Worm (Caenorhabditis elegans): ENCODE data around the gene unc-17.
"Not testable (repeated sequence)": the region's sequence is repeated elsewhere in the genome, so short reads cannot be mapped to it uniquely, and the experiment has no call there.

Gene unc-17

ce11 chrIV:3599958-3600357, 24.5 kb downstream of the unc-17 start, which contains the start of gene Y37E11B.7:
Gene Y37E11B.7 (minus strand): TSS chrIV:3600164.
- no peak for TF ChIP-seq mml-1 (tag; optimal IDR thresholded peaks at IDR 0.05)
- TF ChIP-seq lin-15B (tag; optimal IDR thresholded peaks at IDR 0.05) = no peak
- no peak for TF ChIP-seq egl-5 (tag; optimal IDR thresholded peaks at IDR 0.05)
- no peak for TF ChIP-seq ztf-4 (tag; optimal IDR thresholded peaks at IDR 0.05)
- no peak for TF ChIP-seq nhr-76 (tag; optimal IDR thresholded peaks at IDR 0.05)
- no peak for TF ChIP-seq nhr-67 (tag; optimal IDR thresholded peaks at IDR 0.05)
- TF ChIP-seq pqm-1 (tag; optimal IDR thresholded peaks at IDR 0.05) = no peak
- TF ChIP-seq ceh-82 (tag; optimal IDR thresholded peaks at IDR 0.05) = no peak
- TF ChIP-seq nhr-23 (tag; optimal IDR thresholded peaks at IDR 0.05) = no peak
- no peak for TF ChIP-seq ama-1 (optimal IDR thresholded peaks at IDR 0.05)
- TF ChIP-seq elt-1 (tag; optimal IDR thresholded peaks at IDR 0.05) = no peak
- no peak for TF ChIP-seq ceh-9 (tag; optimal IDR thresholded peaks at IDR 0.05)
- TF ChIP-seq lin-39 (tag; optimal IDR thresholded peaks at IDR 0.05) = no peak
- TF ChIP-seq zag-1 (tag; optimal IDR thresholded peaks at IDR 0.05) = no peak
- TF ChIP-seq daf-12 (tag; optimal IDR thresholded peaks at IDR 0.05) = no peak
- no peak for TF ChIP-seq egl-27 (tag; optimal IDR thresholded peaks at IDR 0.05)
- no peak for TF ChIP-seq elt-2 (tag; optimal IDR thresholded peaks at IDR 0.05)
- TF ChIP-seq R02D3.7 (tag; optimal IDR thresholded peaks at IDR 0.05) = no peak
- TF ChIP-seq jun-1 (tag; optimal IDR thresholded peaks at IDR 0.05) = no peak
- no peak for TF ChIP-seq nhr-25 (tag; optimal IDR thresholded peaks at IDR 0.05)

ce11 chrIV:3599126-3599525, 25.4 kb downstream of the unc-17 start, which contains the start of gene Y37E11B.6:
Gene Y37E11B.6 (minus strand): TSS chrIV:3599306.
- TF ChIP-seq pha-4 (tag; optimal IDR thresholded peaks at IDR 0.05) (peak; percentile 2), lin-15B (tag; optimal IDR thresholded peaks at IDR 0.05) (peak; percentile 42), nhr-25 (tag; optimal IDR thresholded peaks at IDR 0.05) (peak; percentile 22), aly-2 (tag; optimal IDR thresholded peaks at IDR 0.05) (no peak)

- TF ChIP-seq mml-1 (tag; optimal IDR thresholded peaks at IDR 0.05) (no peak), nhr-11 (tag; optimal IDR thresholded peaks at IDR 0.05) (no peak), ztf-4 (tag; optimal IDR thresholded peaks at IDR 0.05) (no peak), nhr-67 (tag; optimal IDR thresholded peaks at IDR 0.05) (no peak), R02D3.7 (tag; optimal IDR thresholded peaks at IDR 0.05) (no peak), aly-2 (tag; optimal IDR thresholded peaks at IDR 0.05) (no peak), nhr-76 (tag; optimal IDR thresholded peaks at IDR 0.05) (no peak), lsy-12 (tag; optimal IDR thresholded peaks at IDR 0.05) (no peak)
These were observed 26.0 kb downstream of the unc-17 start, which contains the start of gene Y37E11B.5 for ce11 chrIV:3598452-3598851. Gene Y37E11B.5 (minus strand): TSS chrIV:3598552.

DNA sequence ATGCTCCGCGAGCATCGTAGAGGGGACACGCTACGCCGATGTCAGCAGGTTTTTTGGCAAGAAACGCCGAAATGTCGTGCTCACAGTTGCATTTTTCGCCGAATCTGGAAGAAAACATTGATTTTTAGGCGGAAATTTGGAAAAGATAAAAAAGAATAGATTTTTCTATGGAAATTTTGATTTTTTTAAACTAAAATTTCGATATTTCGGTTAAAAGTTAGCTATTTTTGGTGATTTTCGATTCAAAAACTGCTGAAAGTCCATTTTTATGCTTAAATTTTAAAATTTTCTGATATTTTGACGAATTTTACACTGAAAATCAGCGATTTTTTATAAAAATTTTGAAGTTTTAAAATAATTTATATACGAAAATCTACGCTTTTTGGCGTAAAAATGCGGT, 27.1 kb downstream of the unc-17 start:
- TF ChIP-seq elt-1 (tag; optimal IDR thresholded peaks at IDR 0.05) = no peak
- no peak for TF ChIP-seq pqm-1 (tag; optimal IDR thresholded peaks at IDR 0.05)
- no peak for TF ChIP-seq hmg-11 (tag; optimal IDR thresholded peaks at IDR 0.05)
- no peak for TF ChIP-seq egl-27 (tag; optimal IDR thresholded peaks at IDR 0.05)
- no peak for TF ChIP-seq unc-62 (GFP tag; optimal IDR thresholded peaks at IDR 0.05)
- TF ChIP-seq nhr-25 (tag; optimal IDR thresholded peaks at IDR 0.05) = no peak
- no peak for TF ChIP-seq fos-1 (tag; optimal IDR thresholded peaks at IDR 0.05)

DNA sequence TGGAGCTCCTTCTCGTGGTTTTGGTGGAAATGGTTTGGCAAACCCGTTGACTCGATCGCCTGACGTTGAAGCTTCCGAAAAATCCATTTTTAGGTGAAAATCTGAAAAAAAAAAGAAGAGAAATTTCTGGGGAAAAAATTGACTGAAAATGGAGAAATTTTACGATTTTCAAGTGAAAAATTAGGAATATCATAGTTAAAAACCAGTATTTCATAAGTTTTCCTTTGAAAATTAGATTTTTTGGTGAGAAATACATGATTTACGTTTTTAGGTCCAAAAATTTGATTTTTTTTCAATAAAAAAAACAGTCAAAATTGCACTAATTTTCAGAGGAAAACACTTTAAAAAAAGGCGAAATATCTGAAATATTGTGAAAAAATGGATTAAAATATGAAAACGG, 31.0 kb downstream of the unc-17 start, which contains the start of gene taf-2:
Gene taf-2 (minus strand): TSS at position 101 of the 400 bp plus-strand sequence.
- TF ChIP-seq daf-12 (tag; optimal IDR thresholded peaks at IDR 0.05) (no peak), egl-5 (tag; optimal IDR thresholded peaks at IDR 0.05) (no peak), fkh-2 (tag; optimal IDR thresholded peaks at IDR 0.05) (no peak)

DNA sequence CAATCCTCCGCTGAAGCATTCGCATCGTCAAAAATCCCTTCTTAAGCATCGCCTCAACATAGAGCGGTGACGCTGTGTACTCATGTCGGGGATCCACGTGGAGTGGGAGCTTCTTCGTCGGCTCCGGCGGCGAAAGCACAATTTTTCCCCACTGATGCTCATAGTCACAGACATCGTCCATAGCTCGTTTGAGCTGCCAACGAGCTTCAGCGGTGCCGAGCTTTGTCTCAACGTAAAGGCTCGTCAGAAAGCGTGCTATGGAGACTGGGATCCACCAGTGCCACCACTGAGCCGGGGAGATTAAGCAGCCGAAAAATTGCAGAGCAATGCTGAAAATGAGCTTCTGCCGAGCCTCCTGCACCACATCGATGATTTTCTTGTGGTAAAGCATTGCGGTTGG, 33.7 kb downstream of the unc-17 start:
- TF ChIP-seq nfya-1 (tag; optimal IDR thresholded peaks at IDR 0.05; ENCODE audit: insufficient read depth) = no peak
- no peak for TF ChIP-seq ztf-4 (tag; optimal IDR thresholded peaks at IDR 0.05)
- no peak for TF ChIP-seq fkh-10 (GFP tag; optimal IDR thresholded peaks at IDR 0.05)
- no peak for TF ChIP-seq ceh-28 (tag; optimal IDR thresholded peaks at IDR 0.05)

- TF ChIP-seq unc-62 (GFP tag; optimal IDR thresholded peaks at IDR 0.05); daf-12 (tag; optimal IDR thresholded peaks at IDR 0.05); nhr-23 (tag; optimal IDR thresholded peaks at IDR 0.05): not testable (repeated sequence)
These were observed 41.7 kb downstream of the unc-17 start, which contains the start of gene blos-7 for ce11 chrIV:3582806-3583205. Gene blos-7 (minus strand): TSS chrIV:3582906.

Measured in whole organism, L3 larva.